Worm (Caenorhabditis elegans): ENCODE results near the gene C42D4.19.

Gene C42D4.19

ce11 chrIV:7188528-7189422 lies 13.3 kb downstream of the C42D4.19 start, which contains the start of gene srlf-7 (continued):
- TF ChIP-seq snpc-1.1 (tag; optimal IDR thresholded peaks at IDR 0.05; ENCODE audit: insufficient read depth) = no peak
- TF ChIP-seq madf-3 (GFP tag; IDR thresholded peaks at IDR 0.05) = no peak
- no peak for TF ChIP-seq K12H6.12 (tag; optimal IDR thresholded peaks at IDR 0.05)
- TF ChIP-seq somi-1 (GFP tag; optimal IDR thresholded peaks at IDR 0.05) = no peak
- no peak for TF ChIP-seq unc-130 (GFP tag; optimal IDR thresholded peaks at IDR 0.05)
- TF ChIP-seq ceh-27 (GFP tag; optimal IDR thresholded peaks at IDR 0.05) = no peak
- no peak for TF ChIP-seq ceh-40 (GFP tag; IDR thresholded peaks at IDR 0.05)
- no peak for TF ChIP-seq let-526 (GFP tag; IDR thresholded peaks at IDR 0.05)
- no peak for TF ChIP-seq sea-2 (GFP tag; IDR thresholded peaks at IDR 0.05)
- peak; percentile 66 for TF ChIP-seq atf-7 (tag; optimal IDR thresholded peaks at IDR 0.05)
- no peak for TF ChIP-seq athp-1 (tag; optimal IDR thresholded peaks at IDR 0.05)
- TF ChIP-seq tbp1 (GFP tag; optimal IDR thresholded peaks at IDR 0.05) = peak; percentile 53
- TF ChIP-seq zfh-2 (GFP tag; conservative IDR thresholded peaks at IDR 0.05) = no peak
- TF ChIP-seq lin-54 (GFP tag; optimal IDR thresholded peaks at IDR 0.05) = peak; percentile 11
- TF ChIP-seq mel-28 (tag; optimal IDR thresholded peaks at IDR 0.05; ENCODE audit: borderline replicate concordance) = no peak
- 0 out of 2 replicates have a peak, but pooled peaks have one; percentile 22 for TF ChIP-seq egl-44 (GFP tag; IDR thresholded peaks at IDR 0.05)
- TF ChIP-seq madf-6 (GFP tag; IDR thresholded peaks at IDR 0.05) = no peak
- TF ChIP-seq zim-3 (tag; optimal IDR thresholded peaks at IDR 0.05) = no peak
- no peak for TF ChIP-seq F52B5.7 (tag; optimal IDR thresholded peaks at IDR 0.05)
- no peak for TF ChIP-seq F23B12.7 (tag; optimal IDR thresholded peaks at IDR 0.05; ENCODE audit: insufficient read depth)
- no peak for TF ChIP-seq efl-1 (GFP tag; optimal IDR thresholded peaks at IDR 0.05)
- TF ChIP-seq pbrm-1 (GFP tag; IDR thresholded peaks at IDR 0.05) = no peak
- peak; percentile 13 for TF ChIP-seq madf-10 (tag; optimal IDR thresholded peaks at IDR 0.05)
- TF ChIP-seq rpc-1 (optimal IDR thresholded peaks at IDR 0.05) = no peak
- no peak for TF ChIP-seq rpc-1 (tag; optimal IDR thresholded peaks at IDR 0.05)
- TF ChIP-seq ztf-25 (GFP tag; IDR thresholded peaks at IDR 0.05) = no peak
- TF ChIP-seq C06A6.2 (GFP tag; conservative IDR thresholded peaks at IDR 0.05) = no peak
- TF ChIP-seq Y56A3A.18 (GFP tag; IDR thresholded peaks at IDR 0.05) = no peak
- TF ChIP-seq lin-40 (tag; optimal IDR thresholded peaks at IDR 0.05) = peak; percentile 63
- TF ChIP-seq tbx-9 (tag; optimal IDR thresholded peaks at IDR 0.05; ENCODE audit: borderline replicate concordance) = no peak
- TF ChIP-seq D2030.7 (GFP tag; IDR thresholded peaks at IDR 0.05) = no peak
- TF ChIP-seq snpc-1.3 (tag; optimal IDR thresholded peaks at IDR 0.05; ENCODE audit: insufficient read depth) = no peak
- no peak for TF ChIP-seq Y53F4B.3 (GFP tag; IDR thresholded peaks at IDR 0.05)
- peak; percentile 31 for TF ChIP-seq ztf-26 (tag; optimal IDR thresholded peaks at IDR 0.05)
- TF ChIP-seq hsf-1 (GFP tag; IDR thresholded peaks at IDR 0.05) = no peak
- TF ChIP-seq ceh-58 (GFP tag; IDR thresholded peaks at IDR 0.05) = no peak
- no peak for TF ChIP-seq egl-18 (GFP tag; IDR thresholded peaks at IDR 0.05)
- no peak for TF ChIP-seq mes-4 (tag; optimal IDR thresholded peaks at IDR 0.05)
- TF ChIP-seq lin-35 (GFP tag; optimal IDR thresholded peaks at IDR 0.05) = no peak
- TF ChIP-seq F39B2.1 (GFP tag; IDR thresholded peaks at IDR 0.05) = no peak
- TF ChIP-seq C17E4.6 (GFP tag; IDR thresholded peaks at IDR 0.05) = no peak
- no peak for TF ChIP-seq cebp-1 (GFP tag; IDR thresholded peaks at IDR 0.05)
- TF ChIP-seq cebp-1 (tag; optimal IDR thresholded peaks at IDR 0.05) = no peak
- TF ChIP-seq ztf-28 (GFP tag; IDR thresholded peaks at IDR 0.05) = no peak
- no peak for TF ChIP-seq F55B11.4 (tag; optimal IDR thresholded peaks at IDR 0.05; ENCODE audit: borderline replicate concordance, insufficient read depth)
- no peak for TF ChIP-seq dpl-1 (GFP tag; optimal IDR thresholded peaks at IDR 0.05)
- TF ChIP-seq F49E8.2 (tag; optimal IDR thresholded peaks at IDR 0.05; ENCODE audit: insufficient read depth) = no peak
- TF ChIP-seq F57C9.4 (tag; optimal IDR thresholded peaks at IDR 0.05) = no peak
